Worm (Caenorhabditis elegans): ENCODE data around the gene srd-47.

The srd-47 gene

ce11 chrX:12347822-12348221 lies 14.4 kb downstream of the srd-47 start:
- TF ChIP-seq skn-1 (tag; optimal IDR thresholded peaks at IDR 0.05) (peak; percentile 51), lin-15B (tag; optimal IDR thresholded peaks at IDR 0.05) (no peak), nfya-1 (tag; optimal IDR thresholded peaks at IDR 0.05; ENCODE audit: insufficient read depth) (peak; percentile 26), elt-2 (tag; optimal IDR thresholded peaks at IDR 0.05) (peak; percentile 49), hmg-11 (tag; optimal IDR thresholded peaks at IDR 0.05) (peak; percentile 4), nhr-43 (tag; optimal IDR thresholded peaks at IDR 0.05; ENCODE audit: poor library complexity, severe bottlenecking) (peak; percentile 36), nhr-67 (tag; optimal IDR thresholded peaks at IDR 0.05) (no peak)

- TF ChIP-seq nhr-28 (tag; optimal IDR thresholded peaks at IDR 0.05), result no peak
- no peak for TF ChIP-seq ztf-4 (tag; optimal IDR thresholded peaks at IDR 0.05)
- no peak for TF ChIP-seq pqm-1 (tag; optimal IDR thresholded peaks at IDR 0.05)
- no peak for TF ChIP-seq ceh-9 (tag; optimal IDR thresholded peaks at IDR 0.05)
- no peak for TF ChIP-seq ceh-28 (tag; optimal IDR thresholded peaks at IDR 0.05)
- no peak for TF ChIP-seq unc-62 (GFP tag; optimal IDR thresholded peaks at IDR 0.05)
- no peak for TF ChIP-seq nhr-77 (tag; optimal IDR thresholded peaks at IDR 0.05)
- no peak for TF ChIP-seq egl-27 (tag; optimal IDR thresholded peaks at IDR 0.05)
- TF ChIP-seq mdl-1 (tag; optimal IDR thresholded peaks at IDR 0.05), result no peak
- no peak for TF ChIP-seq ztf-11 (tag; optimal IDR thresholded peaks at IDR 0.05)
These were observed 14.9 kb downstream of the srd-47 start, which contains the start of gene F42F12.14 for ce11 chrX:12348329-12348728. Gene F42F12.14 (plus strand): TSS chrX:12348629.

ce11 chrX:12350207-12350606 lies 16.8 kb downstream of the srd-47 start, which contains the start of gene F42F12.3:
Gene F42F12.3 (plus strand): TSS chrX:12350578.
- peak; percentile 55 for TF ChIP-seq pha-4 (tag; optimal IDR thresholded peaks at IDR 0.05)
- peak; percentile 14 for TF ChIP-seq nhr-23 (tag; optimal IDR thresholded peaks at IDR 0.05)
- no peak for TF ChIP-seq ceh-9 (tag; optimal IDR thresholded peaks at IDR 0.05)
- no peak for TF ChIP-seq ztf-11 (tag; optimal IDR thresholded peaks at IDR 0.05)
- TF ChIP-seq elt-2 (tag; optimal IDR thresholded peaks at IDR 0.05), result peak; percentile 15
- TF ChIP-seq pqm-1 (tag; optimal IDR thresholded peaks at IDR 0.05), result peak; percentile 45

ce11 chrX:12352872-12353271 lies 19.4 kb downstream of the srd-47 start, which contains the start of gene F42F12.4:
Gene F42F12.4 (minus strand): TSS chrX:12352947.
- TF ChIP-seq elt-1 (tag; optimal IDR thresholded peaks at IDR 0.05) (no peak), egl-5 (tag; optimal IDR thresholded peaks at IDR 0.05) (no peak), ceh-9 (tag; optimal IDR thresholded peaks at IDR 0.05) (no peak), zag-1 (tag; optimal IDR thresholded peaks at IDR 0.05) (no peak), ceh-28 (tag; optimal IDR thresholded peaks at IDR 0.05) (peak; percentile 63), R02D3.7 (tag; optimal IDR thresholded peaks at IDR 0.05) (no peak), elt-2 (tag; optimal IDR thresholded peaks at IDR 0.05) (peak; percentile 29), fos-1 (tag; optimal IDR thresholded peaks at IDR 0.05) (no peak), lin-15B (tag; optimal IDR thresholded peaks at IDR 0.05) (no peak), eor-1 (tag; optimal IDR thresholded peaks at IDR 0.05) (no peak), pqm-1 (tag; optimal IDR thresholded peaks at IDR 0.05) (peak; percentile 3)

- no peak for TF ChIP-seq nhr-25 (tag; optimal IDR thresholded peaks at IDR 0.05)
- TF ChIP-seq nhr-67 (tag; optimal IDR thresholded peaks at IDR 0.05), result no peak
- TF ChIP-seq ceh-9 (tag; optimal IDR thresholded peaks at IDR 0.05), result no peak
- TF ChIP-seq elt-3 (tag; optimal IDR thresholded peaks at IDR 0.05), result no peak
- no peak for TF ChIP-seq tbx-2 (tag; optimal IDR thresholded peaks at IDR 0.05)
- TF ChIP-seq hmg-11 (tag; optimal IDR thresholded peaks at IDR 0.05), result no peak
- TF ChIP-seq pha-4 (tag; optimal IDR thresholded peaks at IDR 0.05), result no peak
- no peak for TF ChIP-seq nhr-43 (tag; optimal IDR thresholded peaks at IDR 0.05; ENCODE audit: poor library complexity, severe bottlenecking)
- no peak for TF ChIP-seq lsy-12 (tag; optimal IDR thresholded peaks at IDR 0.05)
- no peak for TF ChIP-seq nhr-12 (tag; optimal IDR thresholded peaks at IDR 0.05)
- TF ChIP-seq eor-1 (tag; optimal IDR thresholded peaks at IDR 0.05), result no peak
- TF ChIP-seq unc-39 (tag; optimal IDR thresholded peaks at IDR 0.05), result no peak
- TF ChIP-seq nhr-237 (tag; optimal IDR thresholded peaks at IDR 0.05), result no peak
- no peak for TF ChIP-seq egl-27 (tag; optimal IDR thresholded peaks at IDR 0.05)
- TF ChIP-seq nfya-1 (tag; optimal IDR thresholded peaks at IDR 0.05; ENCODE audit: insufficient read depth), result no peak
- TF ChIP-seq fkh-2 (tag; optimal IDR thresholded peaks at IDR 0.05), result no peak
These were observed 23.1 kb downstream of the srd-47 start, which contains the start of gene nspc-12 for ce11 chrX:12356581-12356980. Gene nspc-12 (minus strand): TSS chrX:12356681.
